In genomic region chr3L:21479636-21480035, dm6 we compare ENCODE assay signal across 1 fruit fly cellular context.
TF ChIP-seq lines count a peak whose summit lies in the region.

No protein-coding gene starts in this region.

TF ChIP-seq in whole organism, embryonic, 481 proteins besides CTCF, POLR2A, EP300 and RAD21 (continued from another document and continues in another):
- TF ChIP-seq crol (GFP tag; IDR thresholded peaks at IDR 0.05; lab: Robert Waterston, UW) (peak; percentile 72), E2f2 (GFP tag; IDR thresholded peaks at IDR 0.05; lab: Robert Waterston, UW) (peak; percentile 18; the same call in 1 of the 2 replicates), Bdp1 (GFP tag; optimal IDR thresholded peaks at IDR 0.05; lab: Kevin White, UChicago) (no peak), CG10462 (GFP tag; optimal IDR thresholded peaks at IDR 0.05; lab: Kevin White, UChicago) (no peak), gcm (GFP tag; optimal IDR thresholded peaks at IDR 0.05; lab: Kevin White, UChicago) (peak; percentile 79), Pdp1 (GFP tag; optimal IDR thresholded peaks at IDR 0.05; lab: Kevin White, UChicago) (peak in 1 of 2 experiments; percentile 8), GATAe (GFP tag; conservative IDR thresholded peaks at IDR 0.05; lab: Robert Waterston, UW) (no peak), CG14710 (tag; optimal IDR thresholded peaks at IDR 0.05; lab: Kevin White, UChicago) (peak; percentile 3), ap (GFP tag; IDR thresholded peaks at IDR 0.05; lab: Robert Waterston, UW) (no peak), her (GFP tag; optimal IDR thresholded peaks at IDR 0.05; lab: Kevin White, UChicago) (peak; percentile 75), pum (GFP tag; optimal IDR thresholded peaks at IDR 0.05; lab: Kevin White, UChicago) (no peak), CG15514 (GFP tag; optimal IDR thresholded peaks at IDR 0.05; lab: Kevin White, UChicago) (peak; percentile 1), CG43689 (GFP tag; IDR thresholded peaks at IDR 0.05; lab: Robert Waterston, UW) (no peak), Rx (GFP tag; IDR thresholded peaks at IDR 0.05; lab: Robert Waterston, UW) (no peak), Neu2 (GFP tag; optimal IDR thresholded peaks at IDR 0.05; lab: Kevin White, UChicago; ENCODE audit: borderline replicate concordance) (peak; percentile 50), gfzf (GFP tag; optimal IDR thresholded peaks at IDR 0.05; lab: Kevin White, UChicago) (no peak), CG18764 (GFP tag; optimal IDR thresholded peaks at IDR 0.05; lab: Kevin White, UChicago) (no peak), dan (GFP tag; IDR thresholded peaks at IDR 0.05; lab: Robert Waterston, UW) (no peak), CG13287 (GFP tag; IDR thresholded peaks at IDR 0.05; lab: Robert Waterston, UW; ENCODE audit: partially characterized antibody) (no peak), NC2β (GFP tag; optimal IDR thresholded peaks at IDR 0.05; lab: Kevin White, UChicago) (peak; percentile 45), gem (tag; optimal IDR thresholded peaks at IDR 0.05; lab: Kevin White, UChicago) (no peak), CG6272 (GFP tag; IDR thresholded peaks at IDR 0.05; lab: Robert Waterston, UW) (no peak), CG4360 (GFP tag; IDR thresholded peaks at IDR 0.05; lab: Robert Waterston, UW) (no peak), ttk (GFP tag; IDR thresholded peaks at IDR 0.05; lab: Robert Waterston, UW) (peak; percentile 67), CG11560 (tag; IDR thresholded peaks at IDR 0.05; lab: Robert Waterston, UW) (no peak), tin (GFP tag; optimal IDR thresholded peaks at IDR 0.05; lab: Kevin White, UChicago) (no peak), tx (GFP tag; optimal IDR thresholded peaks at IDR 0.05; lab: Kevin White, UChicago) (no peak), CG16779 (GFP tag; IDR thresholded peaks at IDR 0.05; lab: Robert Waterston, UW) (no peak), stwl (tag; optimal IDR thresholded peaks at IDR 0.05; lab: Kevin White, UChicago) (no peak), CG30431 (GFP tag; optimal IDR thresholded peaks at IDR 0.05; lab: Kevin White, UChicago) (no peak), nerfin-1 (tag; optimal IDR thresholded peaks at IDR 0.05; lab: Kevin White, UChicago) (peak; percentile 47), CG8924 (tag; optimal IDR thresholded peaks at IDR 0.05; lab: Kevin White, UChicago) (peak; percentile 16), ham (GFP tag; IDR thresholded peaks at IDR 0.05; lab: Robert Waterston, UW) (no peak), PHDP (tag; optimal IDR thresholded peaks at IDR 0.05; lab: Kevin White, UChicago) (no peak), CG14965 (GFP tag; optimal IDR thresholded peaks at IDR 0.05; lab: Kevin White, UChicago; ENCODE audit: borderline replicate concordance) (no peak), dmrt99B (tag; optimal IDR thresholded peaks at IDR 0.05; lab: Kevin White, UChicago) (peak; percentile 51), Hey (tag; optimal IDR thresholded peaks at IDR 0.05; lab: Kevin White, UChicago) (peak; percentile 36), fu2 (GFP tag; optimal IDR thresholded peaks at IDR 0.05; lab: Kevin White, UChicago) (no peak), prd (optimal IDR thresholded peaks at IDR 0.05; lab: Kevin White, UChicago) (no peak), prd (GFP tag; IDR thresholded peaks at IDR 0.05; lab: Robert Waterston, UW) (peak; percentile 32; the same call in 1 of the 3 replicates), CG17829 (tag; optimal IDR thresholded peaks at IDR 0.05; lab: Kevin White, UChicago) (peak; percentile 51), pho (GFP tag; optimal IDR thresholded peaks at IDR 0.05; lab: Kevin White, UChicago) (no peak), luna (GFP tag; optimal IDR thresholded peaks at IDR 0.05; lab: Kevin White, UChicago) (no peak), pita (GFP tag; optimal IDR thresholded peaks at IDR 0.05; lab: Kevin White, UChicago) (no peak), nom (GFP tag; optimal IDR thresholded peaks at IDR 0.05; lab: Kevin White, UChicago) (peak; percentile 71), CG1024 (GFP tag; IDR thresholded peaks at IDR 0.05; lab: Robert Waterston, UW) (peak; percentile 63; the same call in 1 of the 2 replicates), peb (GFP tag; IDR thresholded peaks at IDR 0.05; lab: Robert Waterston, UW) (peak; percentile 16; the same call in 1 of the 2 replicates), Hr39 (optimal IDR thresholded peaks at IDR 0.05; lab: Kevin White, UChicago) (no peak), CG3726 (GFP tag; IDR thresholded peaks at IDR 0.05; lab: Robert Waterston, UW) (no peak), Mad (GFP tag; optimal IDR thresholded peaks at IDR 0.05; lab: Kevin White, UChicago) (no peak), toy (GFP tag; IDR thresholded peaks at IDR 0.05; lab: Robert Waterston, UW) (no peak), Dip2 (GFP tag; IDR thresholded peaks at IDR 0.05; lab: Robert Waterston, UW) (no peak), Oli (tag; optimal IDR thresholded peaks at IDR 0.05; lab: Kevin White, UChicago) (no peak), sens-2 (GFP tag; IDR thresholded peaks at IDR 0.05; lab: Robert Waterston, UW) (no peak), B-H2 (GFP tag; optimal IDR thresholded peaks at IDR 0.05; lab: Kevin White, UChicago) (no peak), tap (tag; optimal IDR thresholded peaks at IDR 0.05; lab: Kevin White, UChicago) (no peak), CG7928 (GFP tag; optimal IDR thresholded peaks at IDR 0.05; lab: Kevin White, UChicago) (no peak), CG4820 (GFP tag; optimal IDR thresholded peaks at IDR 0.05; lab: Kevin White, UChicago) (no peak), lilli (GFP tag; optimal IDR thresholded peaks at IDR 0.05; lab: Kevin White, UChicago) (no peak), CG1602 (GFP tag; optimal IDR thresholded peaks at IDR 0.05; lab: Kevin White, UChicago) (no peak), Rfx (GFP tag; IDR thresholded peaks at IDR 0.05; lab: Robert Waterston, UW) (no peak; the same call in 1 of the 2 replicates), gsb-n (tag; optimal IDR thresholded peaks at IDR 0.05; lab: Kevin White, UChicago) (peak; percentile 36), chn (GFP tag; optimal IDR thresholded peaks at IDR 0.05; lab: Kevin White, UChicago) (no peak), danr (GFP tag; IDR thresholded peaks at IDR 0.05; lab: Robert Waterston, UW) (no peak), slbo (GFP tag; IDR thresholded peaks at IDR 0.05; lab: Robert Waterston, UW) (no peak), CG7556 (GFP tag; optimal IDR thresholded peaks at IDR 0.05; lab: Kevin White, UChicago) (no peak), CG11247 (GFP tag; IDR thresholded peaks at IDR 0.05; lab: Robert Waterston, UW) (no peak), tll (GFP tag; optimal IDR thresholded peaks at IDR 0.05; lab: Kevin White, UChicago) (peak in 1 of 2 experiments; percentile 43), MBD-R2 (GFP tag; IDR thresholded peaks at IDR 0.05; lab: Robert Waterston, UW) (no peak), CG6683 (GFP tag; optimal IDR thresholded peaks at IDR 0.05; lab: Kevin White, UChicago) (no peak), zfh1 (GFP tag; IDR thresholded peaks at IDR 0.05; lab: Robert Waterston, UW) (peak; percentile 62; the same call in 1 of the 3 replicates), otp (GFP tag; IDR thresholded peaks at IDR 0.05; lab: Robert Waterston, UW) (peak; percentile 69; the same call in 2 of the 3 replicates), bbx (GFP tag; IDR thresholded peaks at IDR 0.05; lab: Robert Waterston, UW; ENCODE audit: partially characterized antibody) (peak; percentile 23; the same call in 1 of the 2 replicates), Blimp-1 (GFP tag; optimal IDR thresholded peaks at IDR 0.05; lab: Kevin White, UChicago) (no peak), slp2 (GFP tag; optimal IDR thresholded peaks at IDR 0.05; lab: Kevin White, UChicago) (no peak), Usf (GFP tag; optimal IDR thresholded peaks at IDR 0.05; lab: Kevin White, UChicago) (no peak), E2f1 (GFP tag; IDR thresholded peaks at IDR 0.05; lab: Robert Waterston, UW) (no peak), amos (GFP tag; IDR thresholded peaks at IDR 0.05; lab: Robert Waterston, UW; ENCODE audit: partially characterized antibody) (no peak), Elba2 (GFP tag; optimal IDR thresholded peaks at IDR 0.05; lab: Kevin White, UChicago) (no peak), MESR4 (GFP tag; optimal IDR thresholded peaks at IDR 0.05; lab: Kevin White, UChicago) (no peak), gce (GFP tag; IDR thresholded peaks at IDR 0.05; lab: Robert Waterston, UW) (peak; percentile 68; the same call in 2 of the 3 replicates), CG11398 (GFP tag; optimal IDR thresholded peaks at IDR 0.05; lab: Kevin White, UChicago) (peak; percentile 5), CG11085 (GFP tag; IDR thresholded peaks at IDR 0.05; lab: Robert Waterston, UW) (no peak), Tbp (GFP tag; optimal IDR thresholded peaks at IDR 0.05; lab: Kevin White, UChicago) (no peak), chinmo (GFP tag; IDR thresholded peaks at IDR 0.05; lab: Robert Waterston, UW; ENCODE audit: partially characterized antibody) (peak; percentile 83; the same call in 2 of the 4 replicates), HLHmδ (GFP tag; optimal IDR thresholded peaks at IDR 0.05; lab: Kevin White, UChicago) (peak; percentile 76), Mes4 (GFP tag; optimal IDR thresholded peaks at IDR 0.05; lab: Kevin White, UChicago) (peak; percentile 57), CG15479 (GFP tag; optimal IDR thresholded peaks at IDR 0.05; lab: Kevin White, UChicago) (no peak), CG2199 (GFP tag; IDR thresholded peaks at IDR 0.05; lab: Robert Waterston, UW) (peak; percentile 46; the same call in 1 of the 3 replicates), Doc2 (GFP tag; IDR thresholded peaks at IDR 0.05; lab: Robert Waterston, UW) (no peak), CG4730 (GFP tag; IDR thresholded peaks at IDR 0.05; lab: Robert Waterston, UW) (no peak), trem (tag; optimal IDR thresholded peaks at IDR 0.05; lab: Kevin White, UChicago) (no peak), h (optimal IDR thresholded peaks at IDR 0.05; lab: Kevin White, UChicago) (no peak), ems (GFP tag; optimal IDR thresholded peaks at IDR 0.05; lab: Kevin White, UChicago) (no peak), Hr78 (GFP tag; optimal IDR thresholded peaks at IDR 0.05; lab: Kevin White, UChicago) (no peak), CG33557 (GFP tag; optimal IDR thresholded peaks at IDR 0.05; lab: Kevin White, UChicago) (peak; percentile 9), CG13123 (GFP tag; optimal IDR thresholded peaks at IDR 0.05; lab: Kevin White, UChicago) (no peak), sens (GFP tag; lab: Kevin White, UChicago) (peak; percentile 90), CG10366 (GFP tag; IDR thresholded peaks at IDR 0.05; lab: Robert Waterston, UW) (peak; percentile 24; the same call in 1 of the 2 replicates), Atf3 (GFP tag; optimal IDR thresholded peaks at IDR 0.05; lab: Kevin White, UChicago) (no peak), CG3838 (GFP tag; optimal IDR thresholded peaks at IDR 0.05; lab: Kevin White, UChicago) (no peak), Sox102F (GFP tag; optimal IDR thresholded peaks at IDR 0.05; lab: Kevin White, UChicago) (no peak), CG18476 (GFP tag; optimal IDR thresholded peaks at IDR 0.05; lab: Kevin White, UChicago) (no peak), pb (GFP tag; optimal IDR thresholded peaks at IDR 0.05; lab: Kevin White, UChicago) (no peak), CG42726 (GFP tag; IDR thresholded peaks at IDR 0.05; lab: Robert Waterston, UW; ENCODE audit: partially characterized antibody) (0 out of 2 replicates have a peak, but pooled peaks have one; percentile 6), CG10267 (tag; optimal IDR thresholded peaks at IDR 0.05; lab: Kevin White, UChicago) (no peak), Hmx (GFP tag; optimal IDR thresholded peaks at IDR 0.05; lab: Kevin White, UChicago) (no peak), CG32532 (GFP tag; IDR thresholded peaks at IDR 0.05; lab: Robert Waterston, UW) (0 out of 2 replicates have a peak, but pooled peaks have one; percentile 14), NC2α (GFP tag; optimal IDR thresholded peaks at IDR 0.05; lab: Kevin White, UChicago) (no peak), CG18599 (GFP tag; optimal IDR thresholded peaks at IDR 0.05; lab: Kevin White, UChicago) (no peak), NfI (GFP tag; optimal IDR thresholded peaks at IDR 0.05; lab: Kevin White, UChicago) (peak; percentile 64), CG31388 (GFP tag; optimal IDR thresholded peaks at IDR 0.05; lab: Kevin White, UChicago) (no peak), MTF-1 (GFP tag; optimal IDR thresholded peaks at IDR 0.05; lab: Kevin White, UChicago; ENCODE audit: borderline replicate concordance) (peak; percentile 68), eve (GFP tag; optimal IDR thresholded peaks at IDR 0.05; lab: Kevin White, UChicago) (no peak), CG1233 (GFP tag; optimal IDR thresholded peaks at IDR 0.05; lab: Kevin White, UChicago) (peak; percentile 68), HmgD (GFP tag; optimal IDR thresholded peaks at IDR 0.05; lab: Kevin White, UChicago) (no peak), tup (GFP tag; optimal IDR thresholded peaks at IDR 0.05; lab: Kevin White, UChicago) (no peak), phol (tag; optimal IDR thresholded peaks at IDR 0.05; lab: Kevin White, UChicago) (peak; percentile 62), CkIIα-i1 (GFP tag; IDR thresholded peaks at IDR 0.05; lab: Robert Waterston, UW) (no peak), dati (GFP tag; IDR thresholded peaks at IDR 0.05; lab: Robert Waterston, UW) (peak; percentile 44; the same call in 1 of the 2 replicates), CG9797 (GFP tag; optimal IDR thresholded peaks at IDR 0.05; lab: Kevin White, UChicago) (no peak), psq (GFP tag; optimal IDR thresholded peaks at IDR 0.05; lab: Kevin White, UChicago) (no peak), row (GFP tag; IDR thresholded peaks at IDR 0.05; lab: Robert Waterston, UW) (no peak), grn (GFP tag; optimal IDR thresholded peaks at IDR 0.05; lab: Kevin White, UChicago) (peak; percentile 13), esg (GFP tag; conservative IDR thresholded peaks at IDR 0.05; lab: Robert Waterston, UW) (no peak), Bgb (GFP tag; IDR thresholded peaks at IDR 0.05; lab: Robert Waterston, UW; ENCODE audit: partially characterized antibody) (no peak), Asciz (GFP tag; optimal IDR thresholded peaks at IDR 0.05; lab: Kevin White, UChicago) (peak; percentile 63), scrt (GFP tag; optimal IDR thresholded peaks at IDR 0.05; lab: Kevin White, UChicago) (peak; percentile 60), Opbp (GFP tag; IDR thresholded peaks at IDR 0.05; lab: Robert Waterston, UW; ENCODE audit: partially characterized antibody) (0 out of 3 replicates have a peak, but pooled peaks have one; percentile 22), D (optimal IDR thresholded peaks at IDR 0.05; lab: Kevin White, UChicago) (peak; percentile 83), D (GFP tag; optimal IDR thresholded peaks at IDR 0.05; lab: Kevin White, UChicago) (peak; percentile 40), mirr (GFP tag; optimal IDR thresholded peaks at IDR 0.05; lab: Kevin White, UChicago) (no peak), BtbVII (GFP tag; optimal IDR thresholded peaks at IDR 0.05; lab: Kevin White, UChicago) (no peak), insv (GFP tag; optimal IDR thresholded peaks at IDR 0.05; lab: Kevin White, UChicago) (no peak)
